Worm (Caenorhabditis elegans) whole organism, late embryonic: ENCODE data around the gene F26F12.3.

Source experiments
- C08G9.2 ChIP-seq: sonication (generic microtip); optimal IDR thresholded peaks from 2 replicates; lab custom pipeline; 2016; ENCODE audit warnings: mild to moderate bottlenecking, missing genetic modification characterization, moderate library complexity, missing compliant biosample characterization
- C38D4.7 ChIP-seq: fragments of 200-800 bp; sonication (Bioruptor generic); optimal IDR thresholded peaks from 2 replicates; lab custom pipeline; 2018; ENCODE audit warnings: mild to moderate bottlenecking, missing genetic modification characterization, moderate library complexity, missing compliant biosample characterization
- K02D7.2 ChIP-seq: sonication (generic microtip); optimal IDR thresholded peaks from 2 replicates; lab custom pipeline; 2017; ENCODE audit warnings: mild to moderate bottlenecking, missing genetic modification characterization, missing compliant biosample characterization
- T23F11.4 ChIP-seq: fragments of 200-800 bp; sonication (Bioruptor generic); optimal IDR thresholded peaks from 2 replicates; lab custom pipeline; 2018; ENCODE audit warnings: mild to moderate bottlenecking, missing genetic modification characterization, missing compliant biosample characterization
- ahr-1 ChIP-seq: sonication (generic microtip); optimal IDR thresholded peaks from 2 replicates; lab custom pipeline; 2016; ENCODE audit warnings: missing genetic modification characterization, missing compliant biosample characterization
- ceh-18 ChIP-seq: sonication (generic microtip); optimal IDR thresholded peaks from 2 replicates; lab custom pipeline; 2016; ENCODE audit warnings: missing genetic modification characterization, missing compliant biosample characterization
- ceh-24 ChIP-seq: sonication (generic microtip); optimal IDR thresholded peaks from 2 replicates; lab custom pipeline; 2016; ENCODE audit warnings: mild to moderate bottlenecking, missing genetic modification characterization, missing compliant biosample characterization
- ceh-34 ChIP-seq: sonication (generic microtip); optimal IDR thresholded peaks from 2 replicates; lab custom pipeline; 2016; ENCODE audit warnings: mild to moderate bottlenecking, missing genetic modification characterization, missing compliant biosample characterization
- ceh-45 ChIP-seq: fragments of 200-800 bp; sonication (Bioruptor generic); IDR thresholded peaks from 2 replicates; pipeline ENCODE4 v1.3.6; 2022; ENCODE audit warnings: missing genetic modification reagents, missing genetic modification characterization, missing compliant biosample characterization
- elt-2 ChIP-seq: sonication (generic microtip); optimal IDR thresholded peaks from 2 replicates; lab custom pipeline; 2016; ENCODE audit warnings: missing genetic modification reagents, missing genetic modification characterization, missing compliant biosample characterization
- fax-1 ChIP-seq: sonication (generic microtip); optimal IDR thresholded peaks from 2 replicates; lab custom pipeline; 2016; ENCODE audit warnings: missing genotype, missing genetic modification characterization, missing compliant biosample characterization
- fkh-6 ChIP-seq: sonication (generic microtip); optimal IDR thresholded peaks from 2 replicates; lab custom pipeline; 2016; ENCODE audit warnings: missing genetic modification characterization, missing compliant biosample characterization
- gmeb-2 ChIP-seq: sonication (generic microtip); optimal IDR thresholded peaks from 2 replicates; lab custom pipeline; 2016; ENCODE audit warnings: missing genetic modification characterization, inconsistent platforms, missing compliant biosample characterization
- hlh-15 ChIP-seq: sonication (generic microtip); optimal IDR thresholded peaks from 2 replicates; lab custom pipeline; 2016; ENCODE audit warnings: missing genetic modification characterization, missing compliant biosample characterization
- hlh-30 ChIP-seq: sonication (generic microtip); optimal IDR thresholded peaks from 2 replicates; lab custom pipeline; 2017; ENCODE audit warnings: antibody characterized with exemption, missing genetic modification characterization, missing compliant biosample characterization; ENCODE audit not compliant: insufficient read depth
- lim-6 ChIP-seq: sonication (generic microtip); optimal IDR thresholded peaks from 2 replicates; lab custom pipeline; 2016; ENCODE audit warnings: missing genetic modification characterization, missing compliant biosample characterization
- mec-3 ChIP-seq: sonication (generic microtip); optimal IDR thresholded peaks from 2 replicates; lab custom pipeline; 2016; ENCODE audit warnings: borderline replicate concordance, missing genetic modification characterization, missing compliant biosample characterization
- nfya-1 ChIP-seq: sonication (generic microtip); optimal IDR thresholded peaks from 2 replicates; lab custom pipeline; 2017; ENCODE audit warnings: missing genetic modification characterization, mild to moderate bottlenecking, missing compliant biosample characterization, antibody characterized with exemption, moderate library complexity
- nhr-11 ChIP-seq: fragments of 150-350 bp; optimal IDR thresholded peaks from 2 replicates; lab custom pipeline; 2014; ENCODE audit warnings: missing biosample characterization, missing genetic modification characterization
- nhr-232 ChIP-seq: sonication (generic microtip); optimal IDR thresholded peaks from 2 replicates; lab custom pipeline; 2016; ENCODE audit warnings: missing genetic modification characterization, missing compliant biosample characterization
- npax-4 ChIP-seq: sonication (generic microtip); optimal IDR thresholded peaks from 2 replicates; lab custom pipeline; 2016; ENCODE audit warnings: missing genetic modification characterization, missing compliant biosample characterization
- pag-3 ChIP-seq: sonication (generic microtip); optimal IDR thresholded peaks from 2 replicates; lab custom pipeline; 2016; ENCODE audit warnings: missing compliant biosample characterization, missing genetic modification characterization, borderline replicate concordance
- pat-9 ChIP-seq: fragments of 200-800 bp; sonication (Bioruptor generic); optimal IDR thresholded peaks from 2 replicates; lab custom pipeline; 2018; ENCODE audit warnings: mild to moderate bottlenecking, missing genetic modification characterization, moderate library complexity, missing compliant biosample characterization
- pha-2 ChIP-seq: sonication (generic microtip); optimal IDR thresholded peaks from 2 replicates; lab custom pipeline; 2017; ENCODE audit warnings: mild to moderate bottlenecking, missing genetic modification characterization, missing compliant biosample characterization
- pha-4 ChIP-seq: fragments of 150-350 bp; optimal IDR thresholded peaks from 2 replicates; lab custom pipeline; 2018; ENCODE audit warnings: missing biosample characterization, missing genetic modification reagents, missing genetic modification characterization
- ref-2 ChIP-seq: sonication (generic microtip); optimal IDR thresholded peaks from 2 replicates; lab custom pipeline; 2016; ENCODE audit warnings: missing genetic modification characterization, missing compliant biosample characterization
- rnt-1 ChIP-seq: sonication (generic microtip); optimal IDR thresholded peaks from 2 replicates; lab custom pipeline; 2016; ENCODE audit warnings: missing genetic modification characterization, missing compliant biosample characterization
- sox-2 ChIP-seq: fragments of 200-800 bp; sonication (Bioruptor generic); IDR thresholded peaks from 2 replicates; pipeline ENCODE4 v1.3.6; 2022; ENCODE audit warnings: missing genetic modification reagents, missing genetic modification characterization, missing compliant biosample characterization
- tbx-7 ChIP-seq: sonication (generic microtip); optimal IDR thresholded peaks from 2 replicates; lab custom pipeline; 2016; ENCODE audit warnings: missing genotype, missing genetic modification characterization, missing compliant biosample characterization
- unc-3 ChIP-seq, 2 experiments: fragments of 200-800 bp in 1 of 2; sonication (Bioruptor generic) in 1 of 2; sonication (generic microtip) in 1 of 2; conservative IDR thresholded peaks in 1 of 2; optimal IDR thresholded peaks in 1 of 2; 2 replicates each; pipeline versions ENCODE4 v1.3.6 to Lab custom; 2016 to 2022; ENCODE audit warnings: missing compliant biosample characterization in 2 of 2, missing genetic modification characterization in 2 of 2, missing genetic modification reagents in 1 of 2
- unc-42 ChIP-seq: sonication (generic microtip); optimal IDR thresholded peaks from 2 replicates; lab custom pipeline; 2016; ENCODE audit warnings: missing genotype, missing genetic modification characterization, missing compliant biosample characterization
- unc-86 ChIP-seq: sonication (generic microtip); optimal IDR thresholded peaks from 2 replicates; lab custom pipeline; 2016; ENCODE audit warnings: missing genetic modification characterization, missing compliant biosample characterization
- ztf-16 ChIP-seq: sonication (generic microtip); optimal IDR thresholded peaks from 2 replicates; lab custom pipeline; 2017; ENCODE audit warnings: missing genetic modification characterization, missing compliant biosample characterization

Gene F26F12.3

DNA sequence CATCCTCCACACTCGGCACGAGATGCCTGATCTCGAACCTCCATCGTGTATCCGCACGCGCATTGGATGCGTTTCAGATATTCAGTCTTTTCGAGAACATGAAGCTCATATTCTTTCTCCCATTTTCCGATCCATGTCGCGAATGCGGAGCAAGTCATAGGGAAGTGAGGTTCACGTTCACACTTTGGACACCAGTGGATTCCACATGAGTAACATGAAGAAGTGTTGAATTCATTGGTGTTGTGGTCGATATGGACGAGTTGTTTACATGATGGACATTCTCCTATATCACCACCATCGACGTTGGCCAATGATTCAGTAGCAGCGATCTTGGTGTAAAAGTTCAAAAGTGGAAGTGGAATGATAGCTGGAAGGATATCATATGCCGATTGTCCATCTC is 4.6 kb downstream of the F26F12.3 start:
- TF ChIP-seq hlh-15 (tag; lab: Kevin White, UChicago), result no peak

DNA sequence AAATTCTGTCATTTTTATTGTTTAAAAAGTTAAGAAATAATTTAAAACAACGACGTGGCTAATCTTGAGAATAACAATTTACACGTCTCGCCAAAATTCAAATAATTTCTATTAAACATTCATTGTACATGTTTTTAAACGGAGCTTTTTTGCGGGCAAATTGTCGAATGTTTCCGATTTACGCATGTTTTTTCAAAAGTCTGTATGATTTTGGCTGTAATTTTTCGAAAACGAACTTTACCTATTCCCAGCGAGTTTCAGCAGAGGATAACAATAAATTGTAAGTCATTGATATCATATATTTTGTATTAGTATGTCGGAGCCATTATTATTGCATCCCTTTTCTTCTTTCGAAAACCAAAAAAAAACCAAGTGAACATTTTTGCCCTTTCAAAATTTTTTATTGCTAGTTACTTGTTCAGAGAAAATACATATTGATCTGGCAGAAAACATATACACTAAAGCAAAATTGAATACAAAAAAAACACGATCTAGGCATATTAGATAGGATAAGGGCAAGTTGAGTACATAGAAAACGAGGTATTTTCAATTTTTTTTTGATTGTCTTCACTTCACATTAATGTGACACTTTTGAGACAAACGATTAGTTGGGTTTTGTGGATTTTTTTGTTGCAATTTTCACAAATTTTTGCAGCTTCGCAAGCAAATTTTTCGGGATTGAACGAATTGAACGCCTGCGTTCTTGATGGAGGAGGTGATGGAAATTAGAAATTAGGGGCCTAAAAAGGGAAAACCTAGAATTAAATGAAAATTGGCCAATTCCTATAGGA is 6.7 kb downstream of the F26F12.3 start, which contains the start of gene F26F12.2:
F26F12.2 (minus strand) TSS at position 38 of the 791 bp plus-strand sequence.
- TF ChIP-seq pag-3 (tag; lab: Kevin White, UChicago) (no peak), sox-2 (GFP tag; lab: Robert Waterston, UW) (no peak), nhr-232 (tag; lab: Kevin White, UChicago) (no peak), C08G9.2 (tag; lab: Kevin White, UChicago) (no peak), unc-86 (tag; lab: Kevin White, UChicago) (no peak), nfya-1 (tag; lab: Kevin White, UChicago) (no peak), nhr-11 (tag; lab: Kevin White, UChicago) (no peak), pha-2 (tag; lab: Kevin White, UChicago) (no peak), ceh-45 (GFP tag; lab: Robert Waterston, UW) (no peak), K02D7.2 (tag; lab: Kevin White, UChicago) (no peak), pha-4 (tag; lab: Kevin White, UChicago) (no peak), npax-4 (no peak), T23F11.4 (GFP tag; lab: Kevin White, UChicago) (no peak), pat-9 (no peak), gmeb-2 (tag; lab: Kevin White, UChicago) (no peak), ref-2 (tag; lab: Kevin White, UChicago) (no peak), fax-1 (tag; lab: Kevin White, UChicago) (no peak), unc-42 (tag; lab: Kevin White, UChicago) (no peak), ceh-18 (tag; lab: Kevin White, UChicago) (no peak), rnt-1 (no peak)

DNA sequence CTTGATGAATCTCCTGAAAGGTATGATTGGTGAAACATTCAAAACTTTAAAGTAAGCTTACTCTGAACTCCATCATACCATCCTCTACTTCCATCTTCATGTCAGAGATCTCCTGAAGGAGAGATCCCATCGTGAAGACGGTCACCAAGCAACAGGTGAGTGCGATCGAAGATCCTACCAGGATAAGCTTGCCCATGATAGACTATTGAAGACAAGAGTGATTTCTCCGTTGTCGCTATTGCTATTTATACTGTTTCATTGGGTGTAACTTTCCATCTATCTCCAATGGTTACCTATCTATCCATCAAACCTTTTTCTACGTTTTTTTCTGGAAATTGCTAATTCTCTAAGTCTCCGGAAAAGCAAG is 8.9 kb downstream of the F26F12.3 start, which contains the start of gene col-140:
col-140 (minus strand) TSS at position 219 of the 367 bp plus-strand sequence.
- TF ChIP-seq elt-2 (tag; lab: Kevin White, UChicago) (no peak), lim-6 (no peak), rnt-1 (no peak), hlh-30 (no peak), ceh-24 (tag; lab: Kevin White, UChicago) (no peak), nfya-1 (tag; lab: Kevin White, UChicago) (no peak)

DNA sequence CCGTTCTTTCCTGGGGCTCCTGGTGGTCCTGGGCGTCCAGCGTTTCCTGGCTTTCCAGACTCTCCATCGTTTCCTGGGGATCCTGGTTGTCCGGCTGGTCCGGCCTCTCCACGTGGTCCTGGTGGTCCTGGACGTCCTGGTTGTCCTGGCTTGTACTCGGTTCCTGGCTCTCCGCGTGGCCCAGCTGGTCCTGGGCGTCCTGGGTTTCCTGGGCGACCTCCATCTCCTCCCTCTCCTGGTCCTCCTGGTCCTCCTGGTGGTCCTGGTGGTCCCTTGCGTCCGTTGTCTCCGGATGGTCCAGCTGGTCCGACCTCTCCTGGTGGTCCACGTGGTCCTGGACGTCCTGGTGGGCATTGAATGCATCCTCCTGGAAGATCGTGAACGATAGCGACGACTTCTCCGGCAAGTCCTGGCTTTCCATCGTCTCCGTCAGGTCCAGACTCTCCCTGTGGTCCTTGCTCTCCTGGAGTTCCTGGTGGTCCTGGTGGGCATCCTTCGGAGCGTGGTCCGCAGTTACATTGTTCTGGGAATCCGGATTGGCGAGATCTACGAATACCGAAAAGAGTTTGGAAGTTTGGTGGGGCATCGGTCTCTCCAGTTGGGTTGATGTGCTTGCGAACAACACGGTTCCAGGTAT is 9.4 kb downstream of the F26F12.3 start:
- TF ChIP-seq ceh-34, result peak; percentile 17
- peak; percentile 1 for TF ChIP-seq C08G9.2 (tag; lab: Kevin White, UChicago)
- no peak for TF ChIP-seq T23F11.4 (GFP tag; lab: Kevin White, UChicago)
- TF ChIP-seq ztf-16, result no peak
- TF ChIP-seq fax-1 (tag; lab: Kevin White, UChicago), result no peak
- TF ChIP-seq unc-86 (tag; lab: Kevin White, UChicago), result no peak
- peak; percentile 64 for TF ChIP-seq mec-3 (tag; lab: Kevin White, UChicago)
- TF ChIP-seq C38D4.7, result no peak

DNA sequence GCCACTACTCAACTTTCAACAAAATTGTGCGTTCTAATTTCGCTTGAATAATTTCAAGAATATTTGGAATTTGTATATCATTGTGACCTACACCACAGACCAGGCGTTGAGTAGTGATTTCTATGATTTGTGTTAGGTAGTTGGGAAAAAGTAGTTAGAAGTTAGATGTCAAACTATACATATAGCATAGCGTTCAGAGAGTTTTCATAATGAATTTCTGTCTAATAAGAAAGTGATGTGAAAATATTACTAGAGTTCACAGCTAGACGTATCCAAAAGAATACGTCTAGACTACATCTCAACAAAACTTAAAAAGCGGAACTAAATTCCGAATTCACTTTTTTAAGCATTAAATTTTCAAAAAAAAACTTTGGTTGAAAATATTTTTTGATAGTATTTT is 10.1 kb downstream of the F26F12.3 start:
- TF ChIP-seq unc-3 (GFP tag; conservative IDR thresholded peaks at IDR 0.05; lab: Robert Waterston, UW) (no peak), unc-3 (tag; optimal IDR thresholded peaks at IDR 0.05; lab: Kevin White, UChicago) (no peak), ceh-45 (GFP tag; lab: Robert Waterston, UW) (no peak), fkh-6 (tag; lab: Kevin White, UChicago) (no peak), tbx-7 (tag; lab: Kevin White, UChicago) (no peak), ztf-16 (no peak), nhr-232 (tag; lab: Kevin White, UChicago) (no peak), T23F11.4 (GFP tag; lab: Kevin White, UChicago) (no peak), fax-1 (tag; lab: Kevin White, UChicago) (no peak), ahr-1 (tag; lab: Kevin White, UChicago) (no peak)
